Fruit fly (Drosophila melanogaster): ENCODE data around the gene Zyx.

- TF ChIP-seq CG4496 (GFP tag; IDR thresholded peaks at IDR 0.05): no peak
- TF ChIP-seq Pif1B (GFP tag; optimal IDR thresholded peaks at IDR 0.05): peak; percentile 20
- no peak for TF ChIP-seq CG13204 (GFP tag; optimal IDR thresholded peaks at IDR 0.05)
- no peak for TF ChIP-seq Pif1A (GFP tag; optimal IDR thresholded peaks at IDR 0.05)
- TF ChIP-seq Ets98B (GFP tag; IDR thresholded peaks at IDR 0.05): no peak
- no peak for TF ChIP-seq EcR (GFP tag; optimal IDR thresholded peaks at IDR 0.05)
- TF ChIP-seq gl (tag; optimal IDR thresholded peaks at IDR 0.05): no peak
- no peak for TF ChIP-seq CG9948 (tag; optimal IDR thresholded peaks at IDR 0.05)
- TF ChIP-seq CG8159 (tag; optimal IDR thresholded peaks at IDR 0.05): no peak
- TF ChIP-seq Snoo (tag; optimal IDR thresholded peaks at IDR 0.05): no peak
- TF ChIP-seq CG34367 (tag; optimal IDR thresholded peaks at IDR 0.05): no peak
- no peak for TF ChIP-seq CG15710 (tag; optimal IDR thresholded peaks at IDR 0.05)
These were observed 35.5 kb downstream of the Zyx start, which contains the start of gene Mpv17 for dm6 chr4:1029198-1029795.
